Worm (Caenorhabditis elegans): ENCODE measurements around the gene F16G10.2.

F16G10.2 gene

DNA sequence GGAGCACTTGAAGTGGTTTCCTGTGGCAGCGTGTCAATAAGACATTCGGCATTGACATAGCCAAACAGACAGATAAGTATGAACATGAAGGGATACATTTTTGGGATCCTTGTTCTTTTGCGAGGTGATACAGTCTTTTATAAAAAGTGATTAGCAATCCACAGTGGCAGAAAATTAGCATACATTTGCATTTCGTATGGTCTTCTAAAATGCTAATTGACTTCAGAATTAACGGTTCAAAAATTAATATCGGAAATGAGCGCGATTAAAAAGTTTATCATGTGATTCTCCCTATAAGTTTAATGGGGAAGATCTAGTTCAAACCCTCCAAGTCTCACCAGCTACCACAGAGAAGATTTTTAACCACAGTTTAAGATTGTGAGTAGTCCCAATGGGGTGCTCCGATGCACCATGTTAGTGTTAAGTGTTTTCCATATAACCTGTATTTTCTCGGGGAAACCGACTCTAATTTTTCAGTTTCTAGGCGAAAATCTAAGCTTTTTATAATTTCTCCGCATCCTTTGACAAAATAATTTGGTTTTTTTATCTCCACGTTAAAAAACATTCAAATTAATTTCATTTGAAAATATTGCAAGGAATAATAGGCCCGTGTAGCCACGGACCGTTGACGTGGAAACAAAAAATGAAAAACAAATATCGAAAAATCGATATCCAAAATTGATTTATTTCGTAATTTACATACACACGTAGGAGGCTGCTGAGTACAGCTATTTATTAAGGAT is 8.3 kb upstream of the F16G10.2 start, which contains the start of the genes F43C11.12 and F16G10.5:
F43C11.12 (minus strand) TSS at position 101 of the 743 bp plus-strand sequence.
F16G10.5 (plus strand) TSS at position 693 of the 743 bp plus-strand sequence.
- TF ChIP-seq unc-62 (GFP tag; optimal IDR thresholded peaks at IDR 0.05), result no peak

DNA sequence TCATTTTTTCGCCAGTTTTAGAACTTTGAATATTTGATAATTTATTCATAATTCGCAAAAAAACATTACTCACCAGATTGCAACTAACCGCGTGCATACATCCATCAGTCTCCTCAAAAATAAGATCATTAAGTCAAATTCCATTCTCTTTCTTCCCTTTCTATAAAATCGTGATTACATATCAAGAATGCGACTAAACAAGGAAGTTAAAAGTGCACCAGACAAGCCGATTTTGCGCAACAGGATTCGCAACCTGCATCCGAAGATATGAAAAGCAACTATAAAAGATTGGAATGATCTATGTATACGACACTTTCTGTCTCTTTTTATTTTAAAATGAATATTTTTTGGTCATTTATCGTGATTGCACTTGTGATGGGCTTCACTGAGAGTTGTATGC is 6.1 kb upstream of the F16G10.2 start, which contains the start of gene hpo-25:
hpo-25 (plus strand) TSS at position 301 of the 400 bp plus-strand sequence.
- no peak for TF ChIP-seq unc-62 (GFP tag; optimal IDR thresholded peaks at IDR 0.05)

DNA sequence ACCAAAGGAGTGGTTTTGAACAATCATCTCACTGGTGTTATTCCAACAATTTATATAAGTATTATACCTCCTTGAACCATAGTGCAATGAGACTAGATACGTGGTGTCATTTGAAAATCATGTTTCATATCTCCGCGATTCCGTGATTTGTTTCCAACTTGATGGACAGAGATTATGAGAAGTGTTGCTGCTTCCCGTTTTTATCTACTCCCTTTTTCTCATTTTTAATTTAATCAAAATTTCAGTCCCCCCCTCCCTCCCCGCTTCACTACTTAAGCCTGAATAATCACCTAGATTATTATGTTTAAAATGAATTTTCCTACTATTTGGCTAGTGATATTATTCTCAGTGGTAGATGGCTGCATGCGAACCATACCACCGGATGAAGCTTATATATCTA is 3.0 kb upstream of the F16G10.2 start, which contains the start of gene F16G10.3:
F16G10.3 (plus strand) TSS at position 301 of the 400 bp plus-strand sequence.
- no peak for TF ChIP-seq unc-62 (GFP tag; optimal IDR thresholded peaks at IDR 0.05)

- TF ChIP-seq unc-62 (GFP tag; optimal IDR thresholded peaks at IDR 0.05), result no peak
Measured at ce11 chrII:2377751-2378150, 2.7 kb downstream of the F16G10.2 start, which contains the start of gene F16G10.6. TSS of gene F16G10.6 (minus strand) at chrII:2377851.

DNA sequence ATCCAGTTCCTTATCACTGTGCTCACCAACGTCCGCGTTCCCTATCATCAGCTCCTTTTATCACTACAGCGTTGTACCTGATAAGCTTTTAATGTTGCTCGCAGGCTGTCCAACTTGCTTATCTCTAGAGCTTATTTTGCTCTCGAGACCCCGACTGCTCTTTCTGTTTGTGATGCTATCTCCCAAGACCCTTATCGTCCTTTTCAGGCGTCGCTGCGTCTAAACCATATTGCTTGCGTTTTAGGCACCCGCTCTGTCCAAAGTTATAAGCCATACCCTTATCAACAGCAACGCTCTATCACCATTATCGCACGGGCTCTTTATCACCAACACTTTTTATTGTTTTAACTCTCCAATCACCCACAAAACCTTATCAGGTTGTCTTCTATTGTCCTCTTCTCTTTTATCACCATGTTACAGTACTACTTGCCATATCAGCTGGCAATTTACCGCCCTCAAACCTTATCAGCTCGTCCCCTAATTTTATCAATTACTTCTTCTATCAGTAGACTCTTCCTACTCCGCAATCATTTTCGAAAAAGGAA is 3.5 kb downstream of the F16G10.2 start:
- TF ChIP-seq unc-62 (GFP tag; optimal IDR thresholded peaks at IDR 0.05), result no peak

ce11 chrII:2379673-2380072 is 4.6 kb downstream of the F16G10.2 start:
- TF ChIP-seq unc-62 (GFP tag; optimal IDR thresholded peaks at IDR 0.05), result no peak

ce11 chrII:2380174-2380573 is 5.1 kb downstream of the F16G10.2 start, which contains the start of gene F16G10.7:
TSS of gene F16G10.7 (minus strand) at chrII:2380274.
- no peak for TF ChIP-seq unc-62 (GFP tag; optimal IDR thresholded peaks at IDR 0.05)

DNA sequence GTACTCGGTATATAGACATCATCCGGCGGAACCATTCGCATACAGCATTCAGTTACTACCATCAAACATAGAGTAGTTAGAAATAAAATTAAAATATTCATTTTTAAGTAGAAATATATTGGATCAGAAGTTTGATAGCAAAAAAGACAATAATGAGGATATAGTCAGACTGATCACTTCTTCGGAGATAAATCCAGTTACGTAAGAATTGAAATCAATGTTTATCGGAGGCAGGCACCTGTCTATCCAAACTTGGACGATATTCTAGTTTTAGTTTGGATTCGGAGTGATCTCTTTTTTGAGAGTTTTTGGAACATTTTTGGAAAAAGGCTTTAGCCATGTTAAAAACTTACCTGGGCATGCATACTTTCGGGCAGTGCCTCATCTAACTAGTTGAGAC is 8.3 kb downstream of the F16G10.2 start, which contains the start of gene F16G10.8:
F16G10.8 (minus strand) TSS at position 101 of the 400 bp plus-strand sequence.
- TF ChIP-seq unc-62 (GFP tag; optimal IDR thresholded peaks at IDR 0.05), result no peak

DNA sequence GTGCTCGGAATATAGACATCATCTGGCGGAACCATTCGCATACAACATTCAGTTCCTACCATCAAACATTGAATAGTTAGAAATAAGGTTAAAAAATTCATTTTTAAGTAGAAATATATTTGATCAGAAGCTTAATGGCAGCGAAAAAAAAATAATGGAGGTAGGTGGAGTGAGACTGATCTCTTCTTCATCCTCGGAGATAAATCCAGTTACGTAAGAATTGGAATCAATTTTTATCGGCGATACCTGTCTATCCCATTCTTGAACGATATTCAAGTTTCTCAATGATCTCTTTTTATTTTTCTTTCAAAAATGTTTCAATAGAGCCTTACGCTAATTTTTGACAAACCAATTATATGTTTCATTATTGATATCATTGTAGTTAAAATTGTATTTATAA is 10.4 kb downstream of the F16G10.2 start, which contains the start of gene F16G10.9:
F16G10.9 (minus strand) TSS at position 101 of the 400 bp plus-strand sequence.
- no peak for TF ChIP-seq unc-62 (GFP tag; optimal IDR thresholded peaks at IDR 0.05)

DNA sequence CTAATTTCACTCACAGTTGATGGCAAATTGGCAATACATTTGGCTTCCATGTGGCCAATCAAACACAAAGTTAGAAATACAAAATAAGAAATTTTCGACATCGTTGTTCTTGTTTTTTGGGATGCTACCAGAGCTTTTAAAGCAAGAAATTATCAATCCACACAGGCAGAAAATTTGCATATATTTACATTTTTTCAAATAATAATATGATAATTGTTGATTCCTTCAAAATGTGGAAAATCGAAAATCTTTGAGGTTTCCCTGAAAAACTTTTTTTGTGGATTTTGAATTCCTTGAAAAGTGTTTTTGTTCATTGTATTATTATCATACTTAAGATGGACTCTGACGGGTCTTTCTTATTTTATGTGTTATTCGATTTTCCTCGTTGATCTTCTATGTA is 15.8 kb downstream of the F16G10.2 start, which contains the start of gene F16G10.10:
F16G10.10 (minus strand) TSS at position 101 of the 400 bp plus-strand sequence.
- TF ChIP-seq unc-62 (GFP tag; optimal IDR thresholded peaks at IDR 0.05), result no peak

ce11 chrII:2393821-2394220 is 18.7 kb downstream of the F16G10.2 start, which contains the start of gene F16G10.11:
TSS of gene F16G10.11 (minus strand) at chrII:2393921.
- TF ChIP-seq unc-62 (GFP tag; optimal IDR thresholded peaks at IDR 0.05), result no peak

ce11 chrII:2395864-2396263 is 20.8 kb downstream of the F16G10.2 start, which contains the start of gene F16G10.13:
TSS of gene F16G10.13 (minus strand) at chrII:2395964.
- TF ChIP-seq unc-62 (GFP tag; optimal IDR thresholded peaks at IDR 0.05), result no peak

- no peak for TF ChIP-seq unc-62 (GFP tag; optimal IDR thresholded peaks at IDR 0.05)
Measured at ce11 chrII:2398884-2399283, 23.8 kb downstream of the F16G10.2 start, which contains the start of gene F16G10.14. TSS of gene F16G10.14 (minus strand) at chrII:2398984.

DNA sequence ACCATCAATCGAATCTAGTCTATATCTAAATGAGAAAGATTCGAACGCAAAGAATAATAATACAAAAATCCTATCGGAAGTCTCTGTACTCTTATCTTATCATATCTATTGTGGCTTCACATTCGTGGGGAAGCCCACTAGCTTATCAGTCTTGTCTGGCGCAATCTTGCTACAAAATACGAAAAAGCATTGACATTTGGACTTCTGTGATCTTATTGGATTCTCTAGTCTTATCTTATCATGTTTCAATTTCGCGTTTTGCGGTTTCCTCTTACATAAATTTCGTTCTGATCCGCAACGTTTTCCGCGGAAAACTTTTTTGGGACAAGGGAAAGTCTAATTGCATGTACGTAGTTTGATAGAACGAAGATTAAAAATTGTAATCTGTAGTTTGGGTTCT is 24.7 kb downstream of the F16G10.2 start:
- TF ChIP-seq unc-62 (GFP tag; optimal IDR thresholded peaks at IDR 0.05), result no peak

- TF ChIP-seq unc-62 (GFP tag; optimal IDR thresholded peaks at IDR 0.05), result no peak
Measured at ce11 chrII:2403984-2404383, 28.9 kb downstream of the F16G10.2 start, which contains the start of gene F16G10.1. TSS of gene F16G10.1 (plus strand) at chrII:2404284.

- TF ChIP-seq unc-62 (GFP tag; optimal IDR thresholded peaks at IDR 0.05), result no peak
Measured at ce11 chrII:2411093-2411492, 36.0 kb downstream of the F16G10.2 start.
